Worm (Caenorhabditis elegans): ENCODE results near the gene srg-41.
A peak's percentile ranks its signal among the peaks of the same experiment; 100 is the strongest.

The srg-41 gene

ce11 chrV:11176693-11177304 lies 15.1 kb upstream of the srg-41 start:
- TF ChIP-seq sem-2 (GFP tag; optimal IDR thresholded peaks at IDR 0.05): peak; percentile 2

ce11 chrV:11174663-11175062 lies 13.0 kb upstream of the srg-41 start:
- TF ChIP-seq lin-13 (tag; optimal IDR thresholded peaks at IDR 0.05) (no peak), lin-32 (GFP tag; optimal IDR thresholded peaks at IDR 0.05) (no peak), ces-1 (GFP tag; optimal IDR thresholded peaks at IDR 0.05) (no peak), ceh-43 (GFP tag; optimal IDR thresholded peaks at IDR 0.05) (no peak), ceh-83 (GFP tag; optimal IDR thresholded peaks at IDR 0.05) (peak; percentile 55), unc-62 (GFP tag; optimal IDR thresholded peaks at IDR 0.05) (no peak), drap-1 (GFP tag; optimal IDR thresholded peaks at IDR 0.05) (no peak), unc-39 (tag; optimal IDR thresholded peaks at IDR 0.05) (no peak), bed-3 (GFP tag; optimal IDR thresholded peaks at IDR 0.05) (no peak)

ce11 chrV:11172667-11173066 lies 11.0 kb upstream of the srg-41 start:
- TF ChIP-seq lin-13 (tag; optimal IDR thresholded peaks at IDR 0.05) (no peak), nhr-12 (tag; optimal IDR thresholded peaks at IDR 0.05) (no peak), mls-2 (tag; optimal IDR thresholded peaks at IDR 0.05) (no peak), drap-1 (GFP tag; optimal IDR thresholded peaks at IDR 0.05) (no peak), ceh-83 (GFP tag; optimal IDR thresholded peaks at IDR 0.05) (no peak), lin-32 (GFP tag; optimal IDR thresholded peaks at IDR 0.05) (no peak), nhr-76 (tag; optimal IDR thresholded peaks at IDR 0.05) (no peak), unc-62 (GFP tag; optimal IDR thresholded peaks at IDR 0.05) (no peak), elt-3 (tag; optimal IDR thresholded peaks at IDR 0.05) (no peak), flh-1 (GFP tag; optimal IDR thresholded peaks at IDR 0.05) (no peak), ham-2 (GFP tag; optimal IDR thresholded peaks at IDR 0.05) (no peak), pha-4 (tag; optimal IDR thresholded peaks at IDR 0.05) (no peak), zip-8 (tag; optimal IDR thresholded peaks at IDR 0.05) (no peak), nhr-2 (tag; optimal IDR thresholded peaks at IDR 0.05) (no peak), lsy-2 (tag; optimal IDR thresholded peaks at IDR 0.05) (no peak), mep-1 (tag; optimal IDR thresholded peaks at IDR 0.05) (no peak), hlh-1 (tag; optimal IDR thresholded peaks at IDR 0.05) (no peak), ceh-43 (GFP tag; optimal IDR thresholded peaks at IDR 0.05) (no peak), cnd-1 (tag; optimal IDR thresholded peaks at IDR 0.05) (no peak)

ce11 chrV:11171906-11172305 lies 10.2 kb upstream of the srg-41 start, which contains the start of gene T19C4.5:
Gene T19C4.5 (plus strand): TSS chrV:11172213.
- TF ChIP-seq elt-1 (tag; optimal IDR thresholded peaks at IDR 0.05; ENCODE audit: borderline replicate concordance, insufficient read depth): no peak
- TF ChIP-seq ces-1 (GFP tag; optimal IDR thresholded peaks at IDR 0.05): no peak
- no peak for TF ChIP-seq ztf-11 (tag; optimal IDR thresholded peaks at IDR 0.05)
- no peak for TF ChIP-seq lsy-2 (tag; optimal IDR thresholded peaks at IDR 0.05)
- TF ChIP-seq ceh-43 (GFP tag; optimal IDR thresholded peaks at IDR 0.05): no peak
- no peak for TF ChIP-seq cnd-1 (tag; optimal IDR thresholded peaks at IDR 0.05)
- no peak for TF ChIP-seq bed-3 (GFP tag; optimal IDR thresholded peaks at IDR 0.05)
- no peak for TF ChIP-seq M03D4.4 (tag; optimal IDR thresholded peaks at IDR 0.05)
- TF ChIP-seq sptf-1 (tag; optimal IDR thresholded peaks at IDR 0.05): no peak
- TF ChIP-seq hlh-1 (tag; optimal IDR thresholded peaks at IDR 0.05): no peak
- TF ChIP-seq lin-13 (tag; optimal IDR thresholded peaks at IDR 0.05): no peak
- TF ChIP-seq sem-2 (GFP tag; optimal IDR thresholded peaks at IDR 0.05): no peak
- TF ChIP-seq nhr-237 (tag; optimal IDR thresholded peaks at IDR 0.05): no peak
- no peak for TF ChIP-seq ceh-83 (GFP tag; optimal IDR thresholded peaks at IDR 0.05)
- TF ChIP-seq ham-2 (GFP tag; optimal IDR thresholded peaks at IDR 0.05): no peak
- TF ChIP-seq nhr-2 (tag; optimal IDR thresholded peaks at IDR 0.05): no peak

- TF ChIP-seq nhr-76 (tag; optimal IDR thresholded peaks at IDR 0.05): no peak
- no peak for TF ChIP-seq blmp-1 (tag; optimal IDR thresholded peaks at IDR 0.05)
- no peak for TF ChIP-seq lin-13 (tag; optimal IDR thresholded peaks at IDR 0.05)
- no peak for TF ChIP-seq ham-2 (GFP tag; optimal IDR thresholded peaks at IDR 0.05)
- TF ChIP-seq ceh-43 (GFP tag; optimal IDR thresholded peaks at IDR 0.05): no peak
- no peak for TF ChIP-seq unc-120 (tag; optimal IDR thresholded peaks at IDR 0.05; ENCODE audit: poor library complexity, severe bottlenecking)
- TF ChIP-seq sem-2 (GFP tag; optimal IDR thresholded peaks at IDR 0.05): no peak
- no peak for TF ChIP-seq elt-3 (tag; optimal IDR thresholded peaks at IDR 0.05)
- no peak for TF ChIP-seq unc-39 (tag; optimal IDR thresholded peaks at IDR 0.05)
- TF ChIP-seq elt-1 (tag; optimal IDR thresholded peaks at IDR 0.05; ENCODE audit: borderline replicate concordance, insufficient read depth): no peak
- no peak for TF ChIP-seq ztf-11 (tag; optimal IDR thresholded peaks at IDR 0.05)
- TF ChIP-seq ceh-39 (tag; optimal IDR thresholded peaks at IDR 0.05): no peak
- TF ChIP-seq tbx-8 (GFP tag; optimal IDR thresholded peaks at IDR 0.05): no peak
- TF ChIP-seq nhr-2 (tag; optimal IDR thresholded peaks at IDR 0.05): no peak
- no peak for TF ChIP-seq nhr-28 (tag; optimal IDR thresholded peaks at IDR 0.05)
These were observed 9.1 kb upstream of the srg-41 start for ce11 chrV:11170564-11171329.
